Fruit fly (Drosophila melanogaster) whole organism, adult: Measurements from ENCODE around the gene CheA75a.

Experiments
- CG33017 ChIP-seq: fragments of 200-800 bp; sonication (Bioruptor generic); optimal IDR thresholded peaks from 2 replicates; lab custom pipeline; 2018; ENCODE audit warnings: missing biosample characterization, mild to moderate bottlenecking, missing genetic modification characterization, moderate library complexity
- Mnt ChIP-seq: fragments of 200-800 bp; sonication (Bioruptor generic); optimal IDR thresholded peaks from 2 replicates; lab custom pipeline; 2016; ENCODE audit warnings: missing biosample characterization, mild to moderate bottlenecking, missing genetic modification characterization
- toe ChIP-seq: fragments of 200-800 bp; sonication (Bioruptor generic); optimal IDR thresholded peaks from 2 replicates; lab custom pipeline; 2016; ENCODE audit warnings: missing biosample characterization, missing genetic modification characterization

- TF ChIP-seq toe (no peak), Mnt (GFP tag; lab: Kevin White, UChicago) (no peak), CG33017 (tag; lab: Kevin White, UChicago) (no peak)
Observed at dm6 chr3L:18275888-18276287, 24.0 kb downstream of the CheA75a start.
